Worm (Caenorhabditis elegans): ENCODE data around the gene cup-14.

cup-14 gene

DNA sequence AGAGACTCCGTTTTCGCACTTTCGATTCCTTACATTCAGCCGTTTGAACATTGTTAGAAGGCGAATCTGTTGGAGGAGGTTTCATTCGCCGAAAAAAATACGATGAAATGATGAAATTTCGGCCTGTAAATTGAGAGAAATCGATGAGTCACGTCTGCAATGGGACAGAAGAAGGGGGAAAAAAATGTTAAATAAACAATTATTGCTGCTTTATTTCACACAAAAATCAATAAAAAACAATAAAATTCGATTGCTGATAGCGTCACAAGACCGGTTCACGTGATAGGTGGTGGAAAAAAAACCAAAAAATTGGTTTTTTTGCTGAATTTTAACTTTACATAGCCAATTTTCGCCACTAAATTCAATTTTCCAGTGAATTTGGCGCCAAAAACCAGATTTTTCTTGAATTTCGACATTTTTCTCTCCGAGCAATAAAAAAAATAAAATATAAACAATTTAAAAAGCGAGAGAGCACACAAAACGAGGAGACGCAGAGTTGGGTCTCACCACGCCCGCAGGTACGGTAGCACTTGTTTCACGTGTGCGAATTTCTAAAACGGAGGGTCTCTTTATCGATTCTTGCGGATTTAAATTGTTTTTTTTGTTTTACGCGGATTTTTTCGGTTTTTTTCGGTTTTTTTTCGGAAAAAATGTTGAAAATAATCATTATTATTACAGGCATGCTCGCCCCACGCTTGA is at the start of gene cup-14, which contains the start of gene ndub-8:
cup-14 (minus strand) TSS at position 51 of the 699 bp plus-strand sequence.
ndub-8 (plus strand) TSS at position 679 of the 699 bp plus-strand sequence.
- TF ChIP-seq nhr-90 (tag; optimal IDR thresholded peaks at IDR 0.05; ENCODE audit: poor library complexity) (peak; percentile 93), ceh-63 (GFP tag; optimal IDR thresholded peaks at IDR 0.05) (no peak), nhr-28 (tag; optimal IDR thresholded peaks at IDR 0.05) (no peak), pag-3 (tag; optimal IDR thresholded peaks at IDR 0.05; ENCODE audit: borderline replicate concordance, insufficient read depth) (no peak), ceh-90 (tag; optimal IDR thresholded peaks at IDR 0.05) (peak; percentile 56), mab-9 (GFP tag; IDR thresholded peaks at IDR 0.05) (peak; percentile 78), blmp-1 (tag; optimal IDR thresholded peaks at IDR 0.05) (peak; percentile 37), egl-13 (tag; optimal IDR thresholded peaks at IDR 0.05) (peak; percentile 80), lir-3 (tag; optimal IDR thresholded peaks at IDR 0.05; ENCODE audit: poor library complexity) (no peak), vab-15 (tag; optimal IDR thresholded peaks at IDR 0.05) (peak; percentile 50), nhr-77 (tag; optimal IDR thresholded peaks at IDR 0.05) (peak; percentile 91), Y116A8C.19 (tag; optimal IDR thresholded peaks at IDR 0.05; ENCODE audit: borderline replicate concordance) (no peak), fkh-4 (tag; optimal IDR thresholded peaks at IDR 0.05; ENCODE audit: borderline replicate concordance) (peak; percentile 41), elt-2 (tag; optimal IDR thresholded peaks at IDR 0.05) (peak; percentile 65), lin-14 (GFP tag; optimal IDR thresholded peaks at IDR 0.05) (no peak), alr-1 (tag; optimal IDR thresholded peaks at IDR 0.05; ENCODE audit: borderline replicate concordance) (no peak), ztf-4 (tag; optimal IDR thresholded peaks at IDR 0.05) (peak; percentile 88), ztf-11 (tag; optimal IDR thresholded peaks at IDR 0.05) (peak in 1 of 2 experiments; percentile 68), rnt-1 (tag; optimal IDR thresholded peaks at IDR 0.05) (no peak), sptf-1 (tag; optimal IDR thresholded peaks at IDR 0.05) (no peak), ama-1 (optimal IDR thresholded peaks at IDR 0.05) (peak; percentile 71), grh-1 (GFP tag; IDR thresholded peaks at IDR 0.05) (peak; percentile 80), zip-4 (GFP tag; optimal IDR thresholded peaks at IDR 0.05) (no peak), nhr-20 (tag; optimal IDR thresholded peaks at IDR 0.05) (peak; percentile 90), hlh-17 (GFP tag; optimal IDR thresholded peaks at IDR 0.05; ENCODE audit: borderline replicate concordance) (no peak), xbp-1 (tag; optimal IDR thresholded peaks at IDR 0.05) (peak; percentile 90), dsc-1 (tag; optimal IDR thresholded peaks at IDR 0.05) (peak; percentile 92), unc-30 (tag; optimal IDR thresholded peaks at IDR 0.05) (no peak), unc-130 (tag; optimal IDR thresholded peaks at IDR 0.05) (peak; percentile 95), dpl-1 (GFP tag; optimal IDR thresholded peaks at IDR 0.05) (peak; percentile 80 to 84 (median 82)), C16A3.4 (tag; optimal IDR thresholded peaks at IDR 0.05) (peak; percentile 92), C04F5.9 (tag; optimal IDR thresholded peaks at IDR 0.05) (peak; percentile 63), nhr-47 (tag; optimal IDR thresholded peaks at IDR 0.05) (peak; percentile 95), tlp-1 (tag; optimal IDR thresholded peaks at IDR 0.05) (no peak), sox-4 (tag; optimal IDR thresholded peaks at IDR 0.05) (peak; percentile 75), nhr-19 (GFP tag; conservative IDR thresholded peaks at IDR 0.05) (peak; percentile 90), unc-62 (GFP tag; optimal IDR thresholded peaks at IDR 0.05) (no peak), lin-39 (tag; optimal IDR thresholded peaks at IDR 0.05) (peak; percentile 92), egl-27 (tag; optimal IDR thresholded peaks at IDR 0.05) (no peak), nhr-76 (tag; optimal IDR thresholded peaks at IDR 0.05) (no peak), unc-86 (tag; optimal IDR thresholded peaks at IDR 0.05) (peak; percentile 90), hpl-2 (GFP tag; optimal IDR thresholded peaks at IDR 0.05) (peak; percentile 76), ets-5 (GFP tag; IDR thresholded peaks at IDR 0.05) (no peak), aha-1 (tag; optimal IDR thresholded peaks at IDR 0.05) (no peak), ces-1 (GFP tag; optimal IDR thresholded peaks at IDR 0.05) (no peak), fkh-10 (GFP tag; optimal IDR thresholded peaks at IDR 0.05) (peak; percentile 83), fos-1 (tag; optimal IDR thresholded peaks at IDR 0.05) (peak; percentile 86), unc-98 (GFP tag; IDR thresholded peaks at IDR 0.05) (no peak), pqm-1 (tag; optimal IDR thresholded peaks at IDR 0.05) (no peak), zag-1 (tag; optimal IDR thresholded peaks at IDR 0.05) (peak; percentile 36), fkh-8 (tag; optimal IDR thresholded peaks at IDR 0.05) (peak; percentile 88)
